Fruit fly (Drosophila melanogaster): ENCODE results near the gene wts.
A peak's percentile ranks its signal among the peaks of the same experiment; 100 is the strongest.

The wts gene

dm6 chr3R:30781661-30782120 lies 24.7 kb downstream of the wts start (continued):
- TF ChIP-seq Chrac-16 (GFP tag; optimal IDR thresholded peaks at IDR 0.05) (peak; percentile 97), CG14014 (GFP tag; IDR thresholded peaks at IDR 0.05) (peak; percentile 80), CG18476 (GFP tag; optimal IDR thresholded peaks at IDR 0.05) (peak; percentile 89), nau (GFP tag; optimal IDR thresholded peaks at IDR 0.05) (peak; percentile 63), Hr3 (GFP tag; optimal IDR thresholded peaks at IDR 0.05) (peak; percentile 92), Doc3 (GFP tag; IDR thresholded peaks at IDR 0.05; ENCODE audit: partially characterized antibody) (no peak), sens-2 (GFP tag; IDR thresholded peaks at IDR 0.05) (peak; percentile 50; the same call in 1 of the 2 replicates), sd (tag; optimal IDR thresholded peaks at IDR 0.05) (peak; percentile 49), lbe (GFP tag; optimal IDR thresholded peaks at IDR 0.05) (peak; percentile 70), CG10462 (GFP tag; optimal IDR thresholded peaks at IDR 0.05) (peak; percentile 87), slou (GFP tag; optimal IDR thresholded peaks at IDR 0.05) (peak; percentile 76), vfl (GFP tag; optimal IDR thresholded peaks at IDR 0.05) (peak; percentile 89), Ets65A (GFP tag) (peak; percentile 99), CG12155 (GFP tag; optimal IDR thresholded peaks at IDR 0.05) (peak; percentile 92), fd96Cb (tag; optimal IDR thresholded peaks at IDR 0.05) (peak; percentile 94), CG12744 (GFP tag; optimal IDR thresholded peaks at IDR 0.05) (peak; percentile 87), fu2 (GFP tag; optimal IDR thresholded peaks at IDR 0.05) (peak; percentile 92), jumu (GFP tag; optimal IDR thresholded peaks at IDR 0.05) (peak; percentile 96), CG16813 (GFP tag; IDR thresholded peaks at IDR 0.05; ENCODE audit: partially characterized antibody) (no peak), CG2199 (GFP tag; IDR thresholded peaks at IDR 0.05) (peak; percentile 92), CG7357 (GFP tag; IDR thresholded peaks at IDR 0.05) (peak; percentile 89), CG8290 (GFP tag; optimal IDR thresholded peaks at IDR 0.05) (peak; percentile 92), CG8290 (tag; optimal IDR thresholded peaks at IDR 0.05) (peak; percentile 77 to 96), wdn (GFP tag; IDR thresholded peaks at IDR 0.05) (peak; percentile 87), cwo (GFP tag; optimal IDR thresholded peaks at IDR 0.05) (peak; percentile 89), Max (GFP tag; optimal IDR thresholded peaks at IDR 0.05) (peak; percentile 90), Lpt (GFP tag; optimal IDR thresholded peaks at IDR 0.05) (no peak), Aef1 (GFP tag; IDR thresholded peaks at IDR 0.05) (peak; percentile 93), nerfin-1 (tag; optimal IDR thresholded peaks at IDR 0.05) (peak; percentile 85), cato (GFP tag; optimal IDR thresholded peaks at IDR 0.05; ENCODE audit: borderline replicate concordance) (peak; percentile 86), gt (GFP tag; IDR thresholded peaks at IDR 0.05) (peak; percentile 91), CG11695 (GFP tag; IDR thresholded peaks at IDR 0.05) (peak; percentile 94), ftz-f1 (GFP tag; optimal IDR thresholded peaks at IDR 0.05) (peak; percentile 12), tap (tag; optimal IDR thresholded peaks at IDR 0.05) (peak; percentile 93), sisA (GFP tag; IDR thresholded peaks at IDR 0.05) (peak; percentile 94), CG3726 (GFP tag; IDR thresholded peaks at IDR 0.05) (peak; percentile 89), Dek (tag; optimal IDR thresholded peaks at IDR 0.05) (peak; percentile 87), CG8944 (GFP tag; optimal IDR thresholded peaks at IDR 0.05) (peak; percentile 94), NFAT (GFP tag; IDR thresholded peaks at IDR 0.05) (peak; percentile 90), Lim3 (GFP tag; IDR thresholded peaks at IDR 0.05) (no peak), CG7963 (GFP tag; IDR thresholded peaks at IDR 0.05; ENCODE audit: partially characterized antibody) (no peak), hkb (optimal IDR thresholded peaks at IDR 0.05) (no peak), hkb (GFP tag; IDR thresholded peaks at IDR 0.05) (peak; percentile 94), CG16863 (GFP tag; optimal IDR thresholded peaks at IDR 0.05) (peak; percentile 93), Stat92E (GFP tag; optimal IDR thresholded peaks at IDR 0.05) (peak in 1 of 3 experiments; percentile 77), CG6854 (GFP tag; optimal IDR thresholded peaks at IDR 0.05) (peak; percentile 70), CG2120 (GFP tag; optimal IDR thresholded peaks at IDR 0.05) (peak; percentile 95), CG4404 (GFP tag; IDR thresholded peaks at IDR 0.05) (peak; percentile 97), ssp (GFP tag; IDR thresholded peaks at IDR 0.05) (peak; percentile 88), Sry-δ (GFP tag; optimal IDR thresholded peaks at IDR 0.05) (peak; percentile 64), sens (GFP tag) (peak; percentile 99), bcd (GFP tag; optimal IDR thresholded peaks at IDR 0.05) (peak; percentile 89)

All from whole organism, embryonic.